Worm (Caenorhabditis elegans): Measurements from ENCODE around the gene unc-98.

- TF ChIP-seq nhr-10 (tag; optimal IDR thresholded peaks at IDR 0.05): no peak
- TF ChIP-seq ZK546.5 (tag; optimal IDR thresholded peaks at IDR 0.05): no peak
- TF ChIP-seq hmg-1.1 (GFP tag; IDR thresholded peaks at IDR 0.05): no peak
- no peak for TF ChIP-seq D1046.2 (GFP tag; IDR thresholded peaks at IDR 0.05)
- no peak for TF ChIP-seq nhr-77 (tag; optimal IDR thresholded peaks at IDR 0.05)
- no peak for TF ChIP-seq skn-1 (tag; optimal IDR thresholded peaks at IDR 0.05)
- no peak for TF ChIP-seq attf-4 (tag; optimal IDR thresholded peaks at IDR 0.05)
- no peak for TF ChIP-seq daf-12 (tag; optimal IDR thresholded peaks at IDR 0.05)
Observed at ce11 chrX:7540033-7540432, 33.4 kb downstream of the unc-98 start, which contains the start of gene glb-16.
